Worm (Caenorhabditis elegans) whole organism, young adult: ENCODE data around the gene D2045.8.
A peak's percentile ranks its signal among the peaks of the same experiment; 100 is the strongest.

Experiments
- B0035.1 ChIP-seq: sonication (generic microtip); optimal IDR thresholded peaks from 2 replicates; lab custom pipeline; 2016; ENCODE audit warnings: missing genetic modification characterization, mild to moderate bottlenecking, missing compliant biosample characterization, missing genotype, missing genetic modification reagents
- F37B4.10 ChIP-seq: fragments of 200-800 bp; sonication (Bioruptor generic); IDR thresholded peaks from 2 replicates; pipeline ENCODE4 v1.3.6; 2022; ENCODE audit warnings: missing genetic modification characterization, missing compliant biosample characterization
- F49E8.2 ChIP-seq: sonication (generic microtip); optimal IDR thresholded peaks from 3 replicates; lab custom pipeline; 2017; ENCODE audit warnings: missing genetic modification characterization, mild to moderate bottlenecking, missing compliant biosample characterization, antibody characterized with exemption, moderate library complexity; ENCODE audit not compliant: insufficient read depth
- F55B11.4 ChIP-seq: sonication (generic microtip); optimal IDR thresholded peaks from 2 replicates; lab custom pipeline; 2016; ENCODE audit warnings: missing compliant biosample characterization, missing genetic modification characterization, borderline replicate concordance; ENCODE audit not compliant: insufficient read depth
- F57A8.1 ChIP-seq: fragments of 200-800 bp; sonication (Bioruptor generic); optimal IDR thresholded peaks from 2 replicates; lab custom pipeline; 2018; ENCODE audit warnings: mild to moderate bottlenecking, missing genetic modification characterization, moderate library complexity, missing compliant biosample characterization
- K11D2.4 ChIP-seq: fragments of 200-800 bp; sonication (Bioruptor generic); IDR thresholded peaks from 2 replicates; pipeline ENCODE4 v1.3.6; 2022; ENCODE audit warnings: missing genetic modification reagents, missing genetic modification characterization, missing compliant biosample characterization
- Y56A3A.18 ChIP-seq: fragments of 200-800 bp; sonication (Bioruptor generic); IDR thresholded peaks from 2 replicates; pipeline ENCODE4 v1.3.6; 2022; ENCODE audit warnings: missing genetic modification reagents, missing genetic modification characterization, missing compliant biosample characterization
- Y79H2A.3 ChIP-seq: fragments of 200-800 bp; sonication (Bioruptor generic); conservative IDR thresholded peaks from 2 replicates; pipeline ENCODE4 v1.3.6; 2022; ENCODE audit warnings: missing genetic modification reagents, missing genetic modification characterization, missing compliant biosample characterization
- Y95B8A.8 ChIP-seq: fragments of 200-800 bp; sonication (Bioruptor generic); IDR thresholded peaks from 2 replicates; pipeline ENCODE4 v1.3.6; 2022; ENCODE audit warnings: missing genetic modification reagents, missing genetic modification characterization, missing compliant biosample characterization
- ama-1 ChIP-seq, 3 experiments: fragments of 150-350 bp in 1 of 3; sonication (generic microtip) in 2 of 3; optimal IDR thresholded peaks; 2 replicates each; lab custom pipeline; 2014 to 2018; ENCODE audit warnings: missing biosample characterization in 2 of 3, missing genetic modification characterization in 2 of 3, missing genetic modification reagents in 2 of 3
- aptf-2 ChIP-seq: fragments of 200-800 bp; sonication (Bioruptor generic); conservative IDR thresholded peaks from 2 replicates; pipeline ENCODE4 v1.3.6; 2022; ENCODE audit warnings: missing genetic modification reagents, missing genetic modification characterization, missing compliant biosample characterization
- atf-7 ChIP-seq: sonication (generic microtip); optimal IDR thresholded peaks from 2 replicates; lab custom pipeline; 2017; ENCODE audit warnings: mild to moderate bottlenecking, missing genetic modification characterization, missing compliant biosample characterization
- attf-6 ChIP-seq: fragments of 200-800 bp; sonication (Bioruptor generic); IDR thresholded peaks from 2 replicates; pipeline ENCODE4 v1.3.6; 2022; ENCODE audit warnings: missing genetic modification reagents, missing genetic modification characterization, missing compliant biosample characterization
- bed-2 ChIP-seq: fragments of 200-800 bp; sonication (Bioruptor generic); IDR thresholded peaks from 2 replicates; pipeline ENCODE4 v1.3.6; 2022; ENCODE audit warnings: missing genetic modification reagents, missing genetic modification characterization, missing compliant biosample characterization
- ceh-91 ChIP-seq: fragments of 200-800 bp; sonication (Bioruptor generic); IDR thresholded peaks from 2 replicates; pipeline ENCODE4 v1.3.6; 2022; ENCODE audit warnings: missing genetic modification reagents, missing genetic modification characterization, missing compliant biosample characterization
- dpff-1 ChIP-seq: sonication (generic microtip); optimal IDR thresholded peaks from 2 replicates; lab custom pipeline; 2017; ENCODE audit warnings: mild to moderate bottlenecking, missing genetic modification characterization, missing compliant biosample characterization
- dpl-1 ChIP-seq: fragments of 150-350 bp; optimal IDR thresholded peaks from 2 replicates; lab custom pipeline; 2014; ENCODE audit warnings: missing biosample characterization, missing genetic modification reagents, missing genetic modification characterization
- efl-1 ChIP-seq: fragments of 150-350 bp; optimal IDR thresholded peaks from 2 replicates; lab custom pipeline; 2014; ENCODE audit warnings: missing biosample characterization, missing genetic modification reagents, missing genetic modification characterization
- egl-18 ChIP-seq: fragments of 200-800 bp; sonication (Bioruptor generic); IDR thresholded peaks from 2 replicates; pipeline ENCODE4 v1.3.6; 2022; ENCODE audit warnings: missing genetic modification reagents, missing genetic modification characterization, missing compliant biosample characterization
- egl-44 ChIP-seq: fragments of 200-800 bp; sonication (Bioruptor generic); IDR thresholded peaks from 2 replicates; pipeline ENCODE4 v1.3.6; 2022; ENCODE audit warnings: missing genetic modification reagents, missing genetic modification characterization, missing compliant biosample characterization
- egrh-3 ChIP-seq: fragments of 200-800 bp; sonication (Bioruptor generic); IDR thresholded peaks from 2 replicates; pipeline ENCODE4 v1.3.6; 2022; ENCODE audit warnings: missing genetic modification reagents, missing genetic modification characterization, missing compliant biosample characterization
- fkh-3 ChIP-seq: sonication (generic microtip); optimal IDR thresholded peaks from 2 replicates; lab custom pipeline; 2016; ENCODE audit warnings: mild to moderate bottlenecking, missing genetic modification characterization, missing compliant biosample characterization
- him-1 ChIP-seq: sonication (generic microtip); optimal IDR thresholded peaks from 2 replicates; lab custom pipeline; 2016; ENCODE audit warnings: missing genotype, missing genetic modification reagents, missing genetic modification characterization, missing compliant biosample characterization
- hlh-12 ChIP-seq: sonication (generic microtip); optimal IDR thresholded peaks from 2 replicates; lab custom pipeline; 2016; ENCODE audit warnings: missing genetic modification characterization, missing compliant biosample characterization
- hmg-1.2 ChIP-seq: fragments of 200-800 bp; sonication (Bioruptor generic); IDR thresholded peaks from 2 replicates; pipeline ENCODE4 v1.3.6; 2022; ENCODE audit warnings: missing genetic modification reagents, missing genetic modification characterization, missing compliant biosample characterization
- hsf-1 ChIP-seq: fragments of 200-800 bp; sonication (Bioruptor generic); IDR thresholded peaks from 2 replicates; pipeline ENCODE4 v1.3.6; 2022; ENCODE audit warnings: missing genetic modification reagents, missing genetic modification characterization, missing compliant biosample characterization
- let-526 ChIP-seq: fragments of 200-800 bp; sonication (Bioruptor generic); IDR thresholded peaks from 2 replicates; pipeline ENCODE4 v1.3.6; 2022; ENCODE audit warnings: missing genetic modification reagents, missing genetic modification characterization, missing compliant biosample characterization
- lin-40 ChIP-seq: sonication (generic microtip); optimal IDR thresholded peaks from 2 replicates; lab custom pipeline; 2016; ENCODE audit warnings: missing genetic modification characterization, mild to moderate bottlenecking, missing compliant biosample characterization, missing genotype, missing genetic modification reagents
- madf-8 ChIP-seq: fragments of 200-800 bp; sonication (Bioruptor generic); conservative IDR thresholded peaks from 2 replicates; pipeline ENCODE4 v1.3.6; 2022; ENCODE audit warnings: missing genetic modification reagents, missing genetic modification characterization, missing compliant biosample characterization
- mel-28 ChIP-seq: sonication (generic microtip); optimal IDR thresholded peaks from 2 replicates; lab custom pipeline; 2016; ENCODE audit warnings: borderline replicate concordance, mild to moderate bottlenecking, missing genetic modification characterization, missing compliant biosample characterization
- nfyb-1 ChIP-seq: fragments of 200-800 bp; sonication (Bioruptor generic); IDR thresholded peaks from 2 replicates; pipeline ENCODE4 v1.3.6; 2022; ENCODE audit warnings: missing genetic modification reagents, missing genetic modification characterization, missing compliant biosample characterization
- nhr-27 ChIP-seq: fragments of 200-800 bp; sonication (Bioruptor generic); optimal IDR thresholded peaks from 2 replicates; lab custom pipeline; 2018; ENCODE audit warnings: mild to moderate bottlenecking, missing genetic modification characterization, moderate library complexity, missing compliant biosample characterization
- pha-4 ChIP-seq: fragments of 150-350 bp; sonication (generic microtip); optimal IDR thresholded peaks from 2 replicates; lab custom pipeline; 2014; ENCODE audit warnings: missing biosample characterization, missing genetic modification reagents, missing genetic modification characterization
- rcor-1 ChIP-seq: fragments of 200-800 bp; sonication (Bioruptor generic); IDR thresholded peaks from 2 replicates; pipeline ENCODE4 v1.3.6; 2022; ENCODE audit warnings: missing genetic modification reagents, missing genetic modification characterization, missing compliant biosample characterization
- rec-8 ChIP-seq, 2 experiments: sonication (generic microtip); optimal IDR thresholded peaks; 2 replicates each; lab custom pipeline; 2016; ENCODE audit warnings: mild to moderate bottlenecking in 2 of 2, missing genetic modification characterization in 2 of 2, missing genetic modification reagents in 2 of 2, missing genotype in 2 of 2, missing biosample characterization in 1 of 2, missing compliant biosample characterization in 1 of 2, moderate library complexity in 1 of 2
- sea-2 ChIP-seq: fragments of 200-800 bp; sonication (Bioruptor generic); IDR thresholded peaks from 2 replicates; pipeline ENCODE4 v1.3.6; 2022; ENCODE audit warnings: missing genetic modification characterization, missing compliant biosample characterization
- snpc-3.4 ChIP-seq: sonication (generic microtip); optimal IDR thresholded peaks from 2 replicates; lab custom pipeline; 2017; ENCODE audit warnings: missing genetic modification characterization, mild to moderate bottlenecking, missing compliant biosample characterization, antibody characterized with exemption, moderate library complexity, missing genotype, missing genetic modification reagents
- tbx-9 ChIP-seq: sonication (generic microtip); optimal IDR thresholded peaks from 2 replicates; lab custom pipeline; 2016; ENCODE audit warnings: borderline replicate concordance, missing genetic modification characterization, inconsistent platforms, missing compliant biosample characterization
- zim-3 ChIP-seq: sonication (generic microtip); optimal IDR thresholded peaks from 2 replicates; lab custom pipeline; 2017; ENCODE audit warnings: mild to moderate bottlenecking, missing genetic modification characterization, moderate library complexity, missing compliant biosample characterization
- ztf-22 ChIP-seq: fragments of 200-800 bp; sonication (Bioruptor generic); optimal IDR thresholded peaks from 2 replicates; lab custom pipeline; 2018; ENCODE audit warnings: mild to moderate bottlenecking, missing genetic modification characterization, moderate library complexity, missing compliant biosample characterization
- ztf-26 ChIP-seq: sonication (generic microtip); optimal IDR thresholded peaks from 2 replicates; lab custom pipeline; 2017; ENCODE audit warnings: missing genetic modification characterization, missing compliant biosample characterization
- ztf-3 ChIP-seq: fragments of 200-800 bp; sonication (Bioruptor generic); optimal IDR thresholded peaks from 2 replicates; lab custom pipeline; 2018; ENCODE audit warnings: mild to moderate bottlenecking, missing genetic modification characterization, missing compliant biosample characterization

The D2045.8 gene

DNA sequence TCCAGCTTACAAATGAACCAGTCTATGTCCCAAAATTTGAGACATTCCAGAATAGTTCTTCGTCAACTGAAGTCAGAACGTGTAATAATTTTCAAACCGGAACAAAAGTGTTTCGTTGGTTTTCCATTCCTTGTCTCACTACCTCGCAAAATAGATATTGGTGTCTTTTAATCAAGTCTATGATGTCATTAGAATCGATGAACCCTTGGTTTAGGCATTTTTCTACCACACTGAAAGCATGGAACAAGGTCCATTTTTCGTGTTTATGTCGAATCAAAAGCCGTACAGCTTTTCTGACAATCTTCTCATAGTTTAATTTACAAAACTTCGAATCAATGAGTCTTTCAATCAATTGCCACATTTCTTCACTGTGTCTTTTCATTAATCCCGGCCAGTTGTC is 35.4 kb upstream of the D2045.8 start, which contains the start of gene H04D03.7 (continued):
- TF ChIP-seq F37B4.10 (GFP tag; lab: Robert Waterston, UW): no peak
- TF ChIP-seq K11D2.4 (GFP tag; lab: Robert Waterston, UW): no peak
- no peak for TF ChIP-seq rec-8 (tag; optimal IDR thresholded peaks at IDR 0.05; lab: Kevin White, UChicago)
- TF ChIP-seq let-526 (GFP tag; lab: Robert Waterston, UW): no peak
- TF ChIP-seq B0035.1 (tag; lab: Kevin White, UChicago): no peak
- TF ChIP-seq, all 124 proteins: peak for 0

DNA sequence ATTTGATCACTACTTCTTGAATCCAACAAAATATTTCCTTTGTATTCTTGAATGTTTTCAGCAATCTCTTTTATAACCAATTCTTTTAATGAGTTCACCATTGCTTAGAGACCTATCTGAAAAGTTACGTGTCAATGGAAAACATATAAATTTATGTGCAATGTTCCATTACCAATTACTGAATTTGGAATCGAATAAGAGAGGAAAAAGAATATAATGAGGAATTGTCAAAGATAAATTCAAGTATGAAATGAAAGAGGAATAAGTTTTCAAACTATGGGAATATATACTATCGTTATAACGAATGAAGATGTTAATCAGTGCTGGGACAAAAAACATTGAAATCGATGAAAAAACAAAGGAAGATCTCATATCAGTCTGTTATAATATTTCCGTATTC is 31.1 kb upstream of the D2045.8 start, which contains the start of gene H04D03.4:
H04D03.4 (minus strand) TSS at position 101 of the 400 bp plus-strand sequence.
- TF ChIP-seq nhr-27 (no peak), nfyb-1 (GFP tag; lab: Robert Waterston, UW) (no peak), let-526 (GFP tag; lab: Robert Waterston, UW) (no peak), bed-2 (GFP tag; lab: Robert Waterston, UW) (no peak), dpl-1 (GFP tag; lab: Kevin White, UChicago) (no peak)
- TF ChIP-seq, all 124 proteins: peak for 0

DNA sequence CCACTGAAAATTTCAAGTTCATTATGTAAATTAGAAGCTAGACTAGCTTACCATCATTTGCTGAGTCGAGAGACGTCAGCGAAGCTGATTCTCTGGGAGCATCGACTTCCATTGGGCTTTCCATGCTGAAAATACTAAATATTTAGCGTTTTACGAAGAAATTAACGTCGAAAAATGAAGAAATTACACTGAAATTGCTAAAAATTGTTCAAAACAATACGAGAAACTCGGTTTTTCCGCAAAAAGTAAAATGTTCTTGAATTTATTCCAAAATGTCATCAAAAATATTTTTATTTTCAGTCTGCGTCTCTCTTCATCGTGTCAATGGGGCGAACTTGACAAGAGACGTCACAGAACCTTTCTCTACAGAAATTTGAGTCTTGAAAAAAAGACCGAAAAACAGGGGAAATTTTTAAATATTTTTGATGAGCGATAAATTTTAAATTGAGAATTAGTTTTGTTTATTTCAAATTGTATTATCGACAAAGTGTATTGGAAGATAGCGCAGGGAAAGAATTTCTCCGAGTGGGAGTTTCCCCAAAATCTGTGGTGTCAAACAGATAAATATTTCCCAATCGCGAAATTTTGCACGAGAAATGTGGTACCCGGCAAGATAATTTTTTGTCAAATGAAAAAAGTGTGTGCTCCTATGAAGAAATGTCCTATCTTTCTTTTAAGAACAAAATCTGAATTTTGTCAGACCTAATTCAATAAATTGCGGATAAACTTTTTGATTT is 21.5 kb upstream of the D2045.8 start, which contains the start of gene ecps-1:
ecps-1 (minus strand) TSS at position 125 of the 737 bp plus-strand sequence.
- peak; percentile 78; the same call in 1 of the 2 replicates for TF ChIP-seq attf-6
- TF ChIP-seq snpc-3.4 (tag; lab: Kevin White, UChicago): peak; percentile 91
- peak; percentile 84 for TF ChIP-seq F49E8.2 (tag; lab: Kevin White, UChicago)
- TF ChIP-seq lin-40: peak; percentile 65
- TF ChIP-seq tbx-9 (tag; lab: Kevin White, UChicago): no peak
- TF ChIP-seq hmg-1.2 (GFP tag; lab: Robert Waterston, UW): peak; percentile 82
- no peak for TF ChIP-seq zim-3 (tag; lab: Kevin White, UChicago)
- TF ChIP-seq ama-1 (optimal IDR thresholded peaks at IDR 0.05; lab: Kevin White, UChicago): no peak
- no peak for TF ChIP-seq ama-1 (GFP tag; optimal IDR thresholded peaks at IDR 0.05; lab: Kevin White, UChicago)
- TF ChIP-seq dpff-1: no peak
- TF ChIP-seq rcor-1 (GFP tag; lab: Robert Waterston, UW): peak; percentile 93
- no peak for TF ChIP-seq Y56A3A.18
- no peak for TF ChIP-seq egl-44 (GFP tag; lab: Robert Waterston, UW)
- peak; percentile 74; the same call in 1 of the 2 replicates for TF ChIP-seq aptf-2 (GFP tag; lab: Robert Waterston, UW)
- TF ChIP-seq F55B11.4 (tag; lab: Kevin White, UChicago): no peak
- TF ChIP-seq ztf-22: peak; percentile 12
- TF ChIP-seq sea-2: no peak
- TF ChIP-seq madf-8 (GFP tag; lab: Robert Waterston, UW): peak; percentile 68
- TF ChIP-seq rec-8 (tag; optimal IDR thresholded peaks at IDR 0.05; lab: Kevin White, UChicago): peak; percentile 6 to 37
- TF ChIP-seq hlh-12: no peak
- TF ChIP-seq pha-4 (tag; lab: Kevin White, UChicago): peak; percentile 67
- no peak for TF ChIP-seq fkh-3
- no peak for TF ChIP-seq atf-7 (tag; lab: Kevin White, UChicago)
- 0 out of 2 replicates have a peak, but pooled peaks have one; percentile 54 for TF ChIP-seq nfyb-1 (GFP tag; lab: Robert Waterston, UW)
- peak; percentile 64 for TF ChIP-seq efl-1
- peak; percentile 68; the same call in 1 of the 2 replicates for TF ChIP-seq K11D2.4 (GFP tag; lab: Robert Waterston, UW)
- TF ChIP-seq ztf-26 (tag; lab: Kevin White, UChicago): no peak
- no peak for TF ChIP-seq egl-18 (GFP tag; lab: Robert Waterston, UW)
- TF ChIP-seq F57A8.1: no peak
- peak; percentile 86 for TF ChIP-seq ceh-91 (GFP tag; lab: Robert Waterston, UW)
- peak; percentile 82 for TF ChIP-seq Y95B8A.8 (GFP tag; lab: Robert Waterston, UW)
- no peak for TF ChIP-seq mel-28 (tag; lab: Kevin White, UChicago)
- no peak for TF ChIP-seq hsf-1 (GFP tag; lab: Robert Waterston, UW)
- TF ChIP-seq Y79H2A.3: peak; percentile 79
- TF ChIP-seq ztf-3: no peak
- TF ChIP-seq him-1 (tag; lab: Kevin White, UChicago): no peak
- TF ChIP-seq egrh-3 (GFP tag; lab: Robert Waterston, UW): peak; percentile 44; the same call in 1 of the 2 replicates
